Fruit fly (Drosophila melanogaster) whole organism, prepupa: ENCODE data around the gene CG3071.

ENCODE experiments used
- CG10631 ChIP-seq: fragments of 200-800 bp; sonication (Bioruptor generic); optimal IDR thresholded peaks from 2 replicates; lab custom pipeline; 2016; ENCODE audit warnings: missing biosample characterization, missing genetic modification characterization
- CG10669 ChIP-seq: fragments of 200-800 bp; sonication (Bioruptor generic); optimal IDR thresholded peaks from 3 replicates; lab custom pipeline; 2018; ENCODE audit warnings: missing biosample characterization, mild to moderate bottlenecking, missing genetic modification characterization, moderate library complexity
- CG11762 ChIP-seq: fragments of 200-800 bp; sonication (Bioruptor generic); optimal IDR thresholded peaks from 3 replicates; lab custom pipeline; 2016; ENCODE audit warnings: missing biosample characterization, missing genetic modification characterization; ENCODE audit not compliant: insufficient read depth
- CG15336 ChIP-seq: fragments of 200-800 bp; sonication (Bioruptor generic); IDR thresholded peaks from 2 replicates; pipeline ENCODE4 v1.3.6; 2022; ENCODE audit warnings: missing biosample characterization, missing genetic modification characterization
- CG16779 ChIP-seq: fragments of 200-800 bp; sonication (Bioruptor generic); optimal IDR thresholded peaks from 3 replicates; lab custom pipeline; 2017; ENCODE audit warnings: missing biosample characterization, mild to moderate bottlenecking, missing genetic modification characterization
- CG3032 ChIP-seq: fragments of 200-800 bp; optimal IDR thresholded peaks from 2 replicates; lab custom pipeline; 2019; ENCODE audit warnings: missing biosample characterization, mild to moderate bottlenecking, missing genetic modification characterization, moderate library complexity
- CG31627 ChIP-seq: fragments of 200-800 bp; sonication (Bioruptor generic); optimal IDR thresholded peaks from 3 replicates; lab custom pipeline; 2016; ENCODE audit warnings: missing biosample characterization, missing genetic modification characterization
- CG34406 ChIP-seq: fragments of 200-800 bp; sonication (Bioruptor generic); optimal IDR thresholded peaks from 3 replicates; lab custom pipeline; 2016; ENCODE audit warnings: missing biosample characterization, missing genetic modification characterization
- CG6163 ChIP-seq: fragments of 200-800 bp; sonication (Bioruptor generic); IDR thresholded peaks from 3 replicates; pipeline ENCODE4 v1.3.6; 2022; ENCODE audit warnings: missing biosample characterization, missing genetic modification characterization
- CG6276 ChIP-seq: fragments of 200-800 bp; sonication (Bioruptor generic); optimal IDR thresholded peaks from 2 replicates; lab custom pipeline; 2017; ENCODE audit warnings: missing biosample characterization, mild to moderate bottlenecking, missing genetic modification characterization
- CG6792 ChIP-seq: fragments of 200-800 bp; sonication (Bioruptor generic); optimal IDR thresholded peaks from 3 replicates; lab custom pipeline; 2016; ENCODE audit warnings: missing biosample characterization, missing genetic modification characterization
- CG6808 ChIP-seq: fragments of 200-800 bp; sonication (Bioruptor generic); optimal IDR thresholded peaks from 3 replicates; lab custom pipeline; 2017; ENCODE audit warnings: missing biosample characterization, missing genetic modification characterization, mild to moderate bottlenecking, moderate library complexity, missing genetic modification reagents
- CG6854 ChIP-seq: fragments of 200-800 bp; sonication (Bioruptor generic); optimal IDR thresholded peaks from 2 replicates; lab custom pipeline; 2017; ENCODE audit warnings: missing biosample characterization, mild to moderate bottlenecking, missing genetic modification characterization
- CG7368 ChIP-seq: fragments of 200-800 bp; sonication (Bioruptor generic); optimal IDR thresholded peaks from 3 replicates; lab custom pipeline; 2016; ENCODE audit warnings: missing biosample characterization, missing genetic modification characterization
- Eip78C ChIP-seq: fragments of 200-800 bp; sonication (Bioruptor generic); peaks from one replicate; lab custom pipeline; 2016; ENCODE audit warnings: missing biosample characterization, missing genetic modification characterization
- Ets21C ChIP-seq: fragments of 200-800 bp; sonication (Bioruptor generic); optimal IDR thresholded peaks from 3 replicates; lab custom pipeline; 2016; ENCODE audit warnings: missing biosample characterization, missing genetic modification characterization
- Hr38 ChIP-seq: sonication (Bioruptor generic); optimal IDR thresholded peaks from 2 replicates; lab custom pipeline; 2016; ENCODE audit warnings: missing biosample characterization, missing genetic modification characterization
- Hr4 ChIP-seq: fragments of 200-800 bp; sonication (Bioruptor generic); optimal IDR thresholded peaks from 3 replicates; lab custom pipeline; 2016; ENCODE audit warnings: missing biosample characterization, missing genetic modification characterization
- Lpt ChIP-seq: fragments of 200-800 bp; sonication (Bioruptor generic); optimal IDR thresholded peaks from 3 replicates; lab custom pipeline; 2016; ENCODE audit warnings: missing biosample characterization, missing genetic modification characterization
- OdsH ChIP-seq: fragments of 200-800 bp; sonication (Bioruptor generic); optimal IDR thresholded peaks from 3 replicates; lab custom pipeline; 2016; ENCODE audit warnings: missing biosample characterization, missing genetic modification characterization
- Sox14 ChIP-seq: fragments of 200-800 bp; sonication (Bioruptor generic); optimal IDR thresholded peaks from 3 replicates; lab custom pipeline; 2016; ENCODE audit warnings: missing biosample characterization, missing genetic modification characterization
- Sox15 ChIP-seq: fragments of 200-800 bp; sonication (Bioruptor generic); optimal IDR thresholded peaks from 3 replicates; lab custom pipeline; 2016; ENCODE audit warnings: missing biosample characterization, missing genetic modification characterization
- achi ChIP-seq: fragments of 200-800 bp; sonication (Bioruptor generic); optimal IDR thresholded peaks from 3 replicates; lab custom pipeline; 2016; ENCODE audit warnings: missing biosample characterization, missing genetic modification characterization
- acj6 ChIP-seq: fragments of 200-800 bp; sonication (Bioruptor generic); optimal IDR thresholded peaks from 3 replicates; lab custom pipeline; 2016; ENCODE audit warnings: missing biosample characterization, missing genetic modification characterization
- cyc ChIP-seq: fragments of 200-800 bp; sonication (Bioruptor generic); optimal IDR thresholded peaks from 3 replicates; lab custom pipeline; 2016; ENCODE audit warnings: missing biosample characterization, missing genetic modification characterization
- dac ChIP-seq: fragments of 200-800 bp; sonication (Bioruptor generic); optimal IDR thresholded peaks from 2 replicates; lab custom pipeline; 2017; ENCODE audit warnings: missing biosample characterization, mild to moderate bottlenecking, missing genetic modification characterization
- fd59A ChIP-seq: fragments of 200-800 bp; sonication (Bioruptor generic); optimal IDR thresholded peaks from 2 replicates; lab custom pipeline; 2017; ENCODE audit warnings: missing biosample characterization, mild to moderate bottlenecking, missing genetic modification characterization, missing genetic modification reagents
- fd85E ChIP-seq: fragments of 200-800 bp; sonication (Bioruptor generic); optimal IDR thresholded peaks from 3 replicates; lab custom pipeline; 2016; ENCODE audit warnings: missing biosample characterization, missing genetic modification characterization
- fkh ChIP-seq: fragments of 200-800 bp; sonication (Bioruptor generic); optimal IDR thresholded peaks from 3 replicates; lab custom pipeline; 2017; ENCODE audit warnings: missing biosample characterization, mild to moderate bottlenecking, missing genetic modification characterization, moderate library complexity
- lz ChIP-seq: fragments of 200-800 bp; sonication (Bioruptor generic); optimal IDR thresholded peaks from 3 replicates; lab custom pipeline; 2016; ENCODE audit warnings: missing biosample characterization, missing genetic modification characterization
- net ChIP-seq: fragments of 200-800 bp; sonication (Bioruptor generic); optimal IDR thresholded peaks from 3 replicates; lab custom pipeline; 2016; ENCODE audit warnings: missing biosample characterization, missing genetic modification characterization
- pdm3 ChIP-seq: fragments of 200-800 bp; sonication (Bioruptor generic); optimal IDR thresholded peaks from 3 replicates; lab custom pipeline; 2016; ENCODE audit warnings: missing biosample characterization, missing genetic modification characterization
- spab ChIP-seq: fragments of 200-800 bp; sonication (Bioruptor generic); optimal IDR thresholded peaks from 2 replicates; lab custom pipeline; 2017; ENCODE audit warnings: missing biosample characterization, mild to moderate bottlenecking, missing genetic modification characterization, missing genetic modification reagents
- ss ChIP-seq, 2 experiments: fragments of 200-800 bp; sonication (Bioruptor generic); optimal IDR thresholded peaks; 2 replicates in 1 of 2; 3 replicates in 1 of 2; lab custom pipeline; 2017 to 2018; ENCODE audit warnings: mild to moderate bottlenecking in 2 of 2, missing biosample characterization in 2 of 2, missing genetic modification characterization in 2 of 2, moderate library complexity in 1 of 2
- svp ChIP-seq: fragments of 200-800 bp; sonication (Bioruptor generic); peaks from one replicate; lab custom pipeline; 2016; ENCODE audit warnings: missing biosample characterization, missing genetic modification characterization
- topi ChIP-seq: fragments of 200-800 bp; sonication (Bioruptor generic); optimal IDR thresholded peaks from 3 replicates; lab custom pipeline; 2016; ENCODE audit warnings: missing biosample characterization, missing genetic modification characterization
- vri ChIP-seq: fragments of 200-800 bp; sonication (Bioruptor generic); optimal IDR thresholded peaks from 3 replicates; lab custom pipeline; 2016; ENCODE audit warnings: missing biosample characterization, mild to moderate bottlenecking, missing genetic modification characterization

The CG3071 gene

dm6 chrX:2222181-2222790, 40.4 kb upstream of the CG3071 start, which contains the start of gene Vinc (continued):
- no peak for TF ChIP-seq fd85E (GFP tag; lab: Kevin White, UChicago)
- TF ChIP-seq svp (GFP tag; lab: Kevin White, UChicago): peak; percentile 96
- TF ChIP-seq CG6276: peak; percentile 91
- no peak for TF ChIP-seq acj6 (GFP tag; lab: Kevin White, UChicago)
- TF ChIP-seq CG3032 (tag; lab: Kevin White, UChicago): peak; percentile 92
- TF ChIP-seq CG31627 (GFP tag; lab: Kevin White, UChicago): peak; percentile 74
- peak; percentile 91 for TF ChIP-seq CG11762 (GFP tag; lab: Kevin White, UChicago)
- TF ChIP-seq Hr38 (GFP tag; lab: Kevin White, UChicago): no peak
- TF ChIP-seq CG6792 (GFP tag; lab: Kevin White, UChicago): peak; percentile 81

- TF ChIP-seq fd59A (GFP tag; lab: Kevin White, UChicago) (no peak), fkh (GFP tag; lab: Kevin White, UChicago) (no peak), CG10631 (GFP tag; lab: Kevin White, UChicago) (no peak), svp (GFP tag; lab: Kevin White, UChicago) (no peak), acj6 (GFP tag; lab: Kevin White, UChicago) (no peak), CG6854 (GFP tag; lab: Kevin White, UChicago) (no peak), OdsH (GFP tag; lab: Kevin White, UChicago) (no peak), CG31627 (GFP tag; lab: Kevin White, UChicago) (no peak), CG34406 (GFP tag; lab: Kevin White, UChicago) (no peak), topi (no peak), CG10669 (GFP tag; lab: Kevin White, UChicago) (no peak), Sox15 (GFP tag; lab: Kevin White, UChicago) (no peak)
These were observed 39.2 kb upstream of the CG3071 start, which contains the start of gene CG14052 for dm6 chrX:2223454-2223853. CG14052 (plus strand) TSS chrX:2223754.

dm6 chrX:2225138-2225537, 37.5 kb upstream of the CG3071 start, which contains the start of gene pcx:
pcx (plus strand) TSS chrX:2225296.
- TF ChIP-seq CG16779 (tag; lab: Kevin White, UChicago): no peak
- TF ChIP-seq CG15336: 0 out of 2 replicates have a peak, but pooled peaks have one; percentile 17

- TF ChIP-seq acj6 (GFP tag; lab: Kevin White, UChicago) (no peak), lz (no peak), Eip78C (GFP tag; lab: Kevin White, UChicago) (no peak), svp (GFP tag; lab: Kevin White, UChicago) (no peak), CG6808 (GFP tag; lab: Kevin White, UChicago) (no peak), CG11762 (GFP tag; lab: Kevin White, UChicago) (no peak), net (GFP tag; lab: Kevin White, UChicago) (no peak), CG7368 (GFP tag; lab: Kevin White, UChicago) (no peak), OdsH (GFP tag; lab: Kevin White, UChicago) (no peak), CG15336 (no peak), fkh (GFP tag; lab: Kevin White, UChicago) (no peak), CG10669 (GFP tag; lab: Kevin White, UChicago) (no peak), achi (GFP tag; lab: Kevin White, UChicago) (no peak), Lpt (GFP tag; lab: Kevin White, UChicago) (no peak), CG6792 (GFP tag; lab: Kevin White, UChicago) (no peak), fd59A (GFP tag; lab: Kevin White, UChicago) (no peak)
These were observed 20.8 kb upstream of the CG3071 start, which contains the start of gene kz for dm6 chrX:2241842-2242241. kz (minus strand) TSS chrX:2242035.

dm6 chrX:2242897-2243296, 19.7 kb upstream of the CG3071 start:
- TF ChIP-seq OdsH (GFP tag; lab: Kevin White, UChicago) (no peak), spab (GFP tag; lab: Kevin White, UChicago) (no peak), CG6854 (GFP tag; lab: Kevin White, UChicago) (no peak), CG6163 (GFP tag; lab: Robert Waterston, UW) (no peak), Ets21C (GFP tag; lab: Kevin White, UChicago) (no peak), pdm3 (no peak), cyc (GFP tag; lab: Kevin White, UChicago) (no peak), CG11762 (GFP tag; lab: Kevin White, UChicago) (no peak), dac (GFP tag; lab: Kevin White, UChicago) (no peak), CG6808 (GFP tag; lab: Kevin White, UChicago) (no peak), lz (no peak), Sox14 (GFP tag; lab: Kevin White, UChicago) (no peak), Sox15 (GFP tag; lab: Kevin White, UChicago) (no peak), Hr4 (GFP tag; lab: Kevin White, UChicago) (no peak), topi (no peak), vri (no peak), ss (GFP tag; optimal IDR thresholded peaks at IDR 0.05; lab: Kevin White, UChicago) (no peak)
